Worm (Caenorhabditis elegans) whole organism, mixed stage, embryonic: ENCODE results near the gene T25F10.1.

Source experiments
- blmp-1 ChIP-seq: fragments of 150-350 bp; optimal IDR thresholded peaks from 2 replicates; lab custom pipeline; 2014; ENCODE audit warnings: missing biosample characterization, missing genetic modification characterization
- elt-3 ChIP-seq: fragments of 150-350 bp; optimal IDR thresholded peaks from 2 replicates; lab custom pipeline; 2014; ENCODE audit warnings: missing biosample characterization, missing genetic modification characterization
- lsy-2 ChIP-seq: fragments of 150-350 bp; optimal IDR thresholded peaks from 2 replicates; lab custom pipeline; 2014; ENCODE audit warnings: missing biosample characterization, missing genetic modification characterization
- mep-1 ChIP-seq: fragments of 150-350 bp; optimal IDR thresholded peaks from 2 replicates; lab custom pipeline; 2017; ENCODE audit warnings: missing biosample characterization, missing genetic modification reagents, missing genetic modification characterization, inconsistent platforms
- nhr-28 ChIP-seq: fragments of 150-350 bp; optimal IDR thresholded peaks from 2 replicates; lab custom pipeline; 2014; ENCODE audit warnings: missing biosample characterization, missing genetic modification characterization
- snpc-4 ChIP-seq: fragments of 150-350 bp; optimal IDR thresholded peaks from 2 replicates; lab custom pipeline; 2014; ENCODE audit warnings: missing biosample characterization, missing genetic modification characterization

ce11 chrV:6771645-6772044 lies 3.3 kb downstream of the T25F10.1 start, which contains the start of gene srh-30:
- TF ChIP-seq nhr-28 (tag; lab: Kevin White, UChicago) (no peak), blmp-1 (tag; lab: Kevin White, UChicago) (no peak), mep-1 (tag; lab: Kevin White, UChicago) (no peak), lsy-2 (tag; lab: Kevin White, UChicago) (no peak), snpc-4 (tag; lab: Kevin White, UChicago) (no peak), elt-3 (tag; lab: Kevin White, UChicago) (no peak)
